Fruit fly (Drosophila melanogaster): ENCODE results near the gene PGS1.

Gene PGS1

DNA sequence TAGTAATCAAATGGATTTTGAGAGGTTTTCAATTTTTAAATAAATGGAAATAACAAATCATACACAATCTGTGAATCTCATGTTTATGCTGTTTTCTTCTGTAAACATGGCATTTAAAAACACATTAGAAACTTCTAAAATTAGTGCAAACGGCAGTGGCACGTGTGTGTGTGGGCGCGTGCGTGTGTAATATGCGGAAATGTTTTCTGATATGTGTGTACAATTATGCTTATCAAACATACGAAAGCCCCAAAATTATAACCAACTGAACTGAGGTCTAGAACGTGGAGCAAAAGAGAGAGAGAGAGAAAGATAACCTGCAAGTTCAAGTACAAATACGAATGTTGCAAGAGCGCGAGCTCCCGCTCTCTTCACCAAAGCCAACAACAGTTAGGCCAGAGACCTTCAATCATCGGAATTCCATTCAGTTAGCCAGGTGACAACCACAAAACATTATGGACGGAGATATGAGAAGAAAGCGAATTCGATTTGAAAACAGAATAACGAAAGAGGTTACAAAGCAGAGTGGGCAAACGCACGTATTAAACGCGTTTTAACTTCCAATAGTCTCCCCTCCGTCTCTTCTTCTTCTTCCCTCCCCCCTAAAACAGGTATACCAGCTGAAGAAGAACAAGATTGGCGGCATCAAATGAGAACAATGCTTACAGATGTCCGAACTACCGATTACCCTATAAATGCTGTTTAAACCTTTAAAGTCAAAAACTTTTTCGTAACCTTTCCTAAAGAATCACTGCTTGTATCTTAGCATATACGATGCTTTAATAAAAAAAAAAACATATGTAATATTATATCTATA is 4.6 kb downstream of the PGS1 start (continued):
- TF ChIP-seq CG6791 (GFP tag; IDR thresholded peaks at IDR 0.05; ENCODE audit: partially characterized antibody) (0 out of 3 replicates have a peak, but pooled peaks have one; percentile 7), CG4820 (GFP tag; optimal IDR thresholded peaks at IDR 0.05) (peak; percentile 95), gcm2 (GFP tag; optimal IDR thresholded peaks at IDR 0.05) (peak; percentile 81), CG14441 (GFP tag; IDR thresholded peaks at IDR 0.05) (peak; percentile 97), mld (GFP tag; IDR thresholded peaks at IDR 0.05; ENCODE audit: partially characterized antibody) (no peak), Usf (GFP tag; optimal IDR thresholded peaks at IDR 0.05) (peak; percentile 90), CG1647 (GFP tag; optimal IDR thresholded peaks at IDR 0.05) (peak; percentile 93), Adf1 (GFP tag; IDR thresholded peaks at IDR 0.05) (peak; percentile 81), CG8944 (GFP tag; optimal IDR thresholded peaks at IDR 0.05) (peak; percentile 89), sens-2 (GFP tag; IDR thresholded peaks at IDR 0.05) (peak; percentile 90), HLH4C (GFP tag; IDR thresholded peaks at IDR 0.05; ENCODE audit: partially characterized antibody) (no peak), CG34376 (GFP tag; optimal IDR thresholded peaks at IDR 0.05) (peak; percentile 55), CG32767 (GFP tag; IDR thresholded peaks at IDR 0.05) (peak; percentile 94), chinmo (GFP tag; IDR thresholded peaks at IDR 0.05; ENCODE audit: partially characterized antibody) (0 out of 4 replicates have a peak, but pooled peaks have one; percentile 50), CG43689 (GFP tag; IDR thresholded peaks at IDR 0.05) (peak; percentile 94), Gsc (GFP tag; IDR thresholded peaks at IDR 0.05) (peak; percentile 72), CG17328 (GFP tag; IDR thresholded peaks at IDR 0.05) (peak; percentile 95), CG14014 (GFP tag; IDR thresholded peaks at IDR 0.05) (peak; percentile 96), wor (GFP tag; IDR thresholded peaks at IDR 0.05) (peak; percentile 91), ranshi (GFP tag; IDR thresholded peaks at IDR 0.05) (peak; percentile 97), D19B (GFP tag; optimal IDR thresholded peaks at IDR 0.05) (peak; percentile 99), zf30C (GFP tag; optimal IDR thresholded peaks at IDR 0.05) (no peak), sr (GFP tag; IDR thresholded peaks at IDR 0.05) (peak; percentile 82), abd-A (tag; optimal IDR thresholded peaks at IDR 0.05) (peak; percentile 87), Doc2 (GFP tag; IDR thresholded peaks at IDR 0.05) (peak; percentile 85), h (optimal IDR thresholded peaks at IDR 0.05) (no peak), CG30403 (GFP tag; optimal IDR thresholded peaks at IDR 0.05) (peak; percentile 97), jumu (GFP tag; optimal IDR thresholded peaks at IDR 0.05) (peak; percentile 66), slp2 (GFP tag; optimal IDR thresholded peaks at IDR 0.05) (peak; percentile 82), CG17186 (GFP tag; optimal IDR thresholded peaks at IDR 0.05) (peak; percentile 72), dan (GFP tag; IDR thresholded peaks at IDR 0.05) (peak; percentile 68; the same call in 1 of the 2 replicates), CG5245 (GFP tag; optimal IDR thresholded peaks at IDR 0.05) (peak; percentile 94), ftz-f1 (GFP tag; optimal IDR thresholded peaks at IDR 0.05) (peak; percentile 43), Vsx1 (GFP tag; optimal IDR thresholded peaks at IDR 0.05) (peak; percentile 93), Chrac-16 (GFP tag; optimal IDR thresholded peaks at IDR 0.05) (peak; percentile 93), CG2889 (GFP tag; IDR thresholded peaks at IDR 0.05) (peak; percentile 95), CG3163 (GFP tag; optimal IDR thresholded peaks at IDR 0.05) (peak; percentile 43), luna (GFP tag; optimal IDR thresholded peaks at IDR 0.05) (peak; percentile 42), CG3726 (GFP tag; IDR thresholded peaks at IDR 0.05) (peak; percentile 94), CG11247 (GFP tag; IDR thresholded peaks at IDR 0.05) (peak; percentile 96), CG15696 (tag; optimal IDR thresholded peaks at IDR 0.05) (peak; percentile 79), Poxn (GFP tag; IDR thresholded peaks at IDR 0.05) (peak; percentile 94), esg (GFP tag; conservative IDR thresholded peaks at IDR 0.05) (peak; percentile 94), CG7963 (GFP tag; IDR thresholded peaks at IDR 0.05; ENCODE audit: partially characterized antibody) (no peak), Ravus (GFP tag; IDR thresholded peaks at IDR 0.05) (peak; percentile 87), CG17385 (GFP tag; optimal IDR thresholded peaks at IDR 0.05) (peak; percentile 97), Atf3 (GFP tag; optimal IDR thresholded peaks at IDR 0.05) (peak; percentile 54), CG10209 (GFP tag; optimal IDR thresholded peaks at IDR 0.05) (peak; percentile 96), stc (GFP tag; IDR thresholded peaks at IDR 0.05) (peak; percentile 94), chm (GFP tag; IDR thresholded peaks at IDR 0.05) (peak; percentile 95)
